Worm (Caenorhabditis elegans) whole organism, L1 larva: ENCODE measurements around the gene C53D6.8.

Source experiments
- ama-1 ChIP-seq: fragments of 150-350 bp; optimal IDR thresholded peaks from 2 replicates; lab custom pipeline; 2014
- efl-1 ChIP-seq, 4 experiments: fragments of 150-350 bp; optimal IDR thresholded peaks in 3 of 4; peaks in 1 of 4; 1 replicate in 1 of 4; 2 replicates in 3 of 4; lab custom pipeline; 2014; ENCODE audit warnings: missing biosample characterization in 2 of 4, missing genetic modification characterization in 2 of 4, missing genetic modification reagents in 2 of 4
- egl-27 ChIP-seq, 2 experiments: fragments of 150-350 bp in 1 of 2; sonication (generic microtip); optimal IDR thresholded peaks; 3 replicates each; lab custom pipeline; 2017 to 2018; ENCODE audit warnings: missing biosample characterization in 2 of 2, missing genetic modification characterization in 2 of 2, missing genetic modification reagents in 2 of 2
- nhr-12 ChIP-seq: sonication (generic microtip); optimal IDR thresholded peaks from 2 replicates; lab custom pipeline; 2017; ENCODE audit warnings: missing biosample characterization, missing genetic modification characterization
- nhr-76 ChIP-seq: sonication (generic microtip); optimal IDR thresholded peaks from 2 replicates; lab custom pipeline; 2017; ENCODE audit warnings: missing biosample characterization, missing genetic modification characterization
- skn-1 ChIP-seq: fragments of 150-350 bp; optimal IDR thresholded peaks from 2 replicates; lab custom pipeline; 2014; ENCODE audit warnings: missing biosample characterization, missing genetic modification characterization
- snpc-4 ChIP-seq: fragments of 150-350 bp; optimal IDR thresholded peaks from 2 replicates; lab custom pipeline; 2014; ENCODE audit warnings: missing biosample characterization, missing genetic modification characterization
- unc-30 ChIP-seq: sonication (generic microtip); optimal IDR thresholded peaks from 2 replicates; lab custom pipeline; 2017; ENCODE audit warnings: missing biosample characterization, missing genetic modification characterization
- unc-62 ChIP-seq: fragments of 150-350 bp; optimal IDR thresholded peaks from 2 replicates; lab custom pipeline; 2014; ENCODE audit warnings: missing biosample characterization, missing genetic modification reagents, missing genetic modification characterization
- ztf-11 ChIP-seq, 2 experiments: sonication (generic microtip); optimal IDR thresholded peaks; 2 replicates each; lab custom pipeline; 2016 to 2017; ENCODE audit warnings: missing genetic modification characterization in 2 of 2, missing biosample characterization in 1 of 2, missing compliant biosample characterization in 1 of 2

DNA sequence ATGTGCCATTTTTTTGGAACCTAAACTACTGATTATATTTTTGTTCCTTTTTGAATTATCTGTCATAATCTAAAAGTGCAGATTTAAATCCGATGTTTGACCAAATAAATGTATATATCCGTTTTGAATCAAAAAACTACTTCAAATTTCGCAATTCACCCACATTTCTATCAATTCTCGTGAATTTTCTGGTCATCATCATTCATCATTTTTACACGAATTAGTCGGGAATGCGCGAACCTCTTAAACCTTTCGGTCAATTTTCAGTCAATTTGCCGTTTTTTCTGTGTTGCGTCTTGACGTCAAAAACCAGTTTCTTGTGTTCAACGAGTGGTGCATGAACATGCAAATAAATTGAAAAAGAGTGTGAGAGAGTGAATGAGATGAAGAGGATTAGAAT lies 48.4 kb downstream of the C53D6.8 start:
- TF ChIP-seq ama-1 (lab: Kevin White, UChicago) (no peak), skn-1 (tag; lab: Kevin White, UChicago) (peak; percentile 34), nhr-12 (tag; lab: Kevin White, UChicago) (no peak), ztf-11 (tag; optimal IDR thresholded peaks at IDR 0.05; lab: Kevin White, UChicago) (no peak), snpc-4 (tag; lab: Kevin White, UChicago) (no peak), efl-1 (optimal IDR thresholded peaks at IDR 0.05; lab: Kevin White, UChicago) (no peak), efl-1 (GFP tag; optimal IDR thresholded peaks at IDR 0.05 in 1 of 2; lab: Kevin White, UChicago) (peak in 1 of 2 experiments; percentile 74), unc-62 (GFP tag; lab: Kevin White, UChicago) (no peak), nhr-76 (no peak), unc-30 (tag; lab: Kevin White, UChicago) (no peak), egl-27 (tag; optimal IDR thresholded peaks at IDR 0.05; lab: Kevin White, UChicago) (no peak)
